Worm (Caenorhabditis elegans) whole organism, L4 larva: ENCODE measurements around the gene str-180.
A peak's percentile ranks its signal among the peaks of the same experiment; 100 is the strongest.

Experiments used
- fkh-10 ChIP-seq: fragments of 150-350 bp; optimal IDR thresholded peaks from 2 replicates; lab custom pipeline; 2014; ENCODE audit warnings: missing biosample characterization, missing genetic modification reagents, missing genetic modification characterization
- hlh-30 ChIP-seq: sonication (generic microtip); optimal IDR thresholded peaks from 2 replicates; lab custom pipeline; 2017; ENCODE audit warnings: antibody characterized with exemption, mild to moderate bottlenecking, missing genetic modification characterization, missing compliant biosample characterization; ENCODE audit not compliant: insufficient read depth
- snpc-4 ChIP-seq: fragments of 150-350 bp; optimal IDR thresholded peaks from 2 replicates; lab custom pipeline; 2014; ENCODE audit warnings: missing biosample characterization, missing genetic modification characterization
- unc-62 ChIP-seq, 3 experiments: fragments of 150-350 bp in 1 of 3; sonication (generic microtip); optimal IDR thresholded peaks in 2 of 3; peaks in 1 of 3; 1 replicate in 1 of 3; 2 replicates in 2 of 3; lab custom pipeline; 2014 to 2017; ENCODE audit warnings: missing biosample characterization in 3 of 3, missing genetic modification characterization in 3 of 3, missing genetic modification reagents in 3 of 3, missing genotype in 1 of 3
- ztf-11 ChIP-seq: fragments of 150-350 bp; optimal IDR thresholded peaks from 2 replicates; lab custom pipeline; 2014; ENCODE audit warnings: missing biosample characterization, missing genetic modification characterization

DNA sequence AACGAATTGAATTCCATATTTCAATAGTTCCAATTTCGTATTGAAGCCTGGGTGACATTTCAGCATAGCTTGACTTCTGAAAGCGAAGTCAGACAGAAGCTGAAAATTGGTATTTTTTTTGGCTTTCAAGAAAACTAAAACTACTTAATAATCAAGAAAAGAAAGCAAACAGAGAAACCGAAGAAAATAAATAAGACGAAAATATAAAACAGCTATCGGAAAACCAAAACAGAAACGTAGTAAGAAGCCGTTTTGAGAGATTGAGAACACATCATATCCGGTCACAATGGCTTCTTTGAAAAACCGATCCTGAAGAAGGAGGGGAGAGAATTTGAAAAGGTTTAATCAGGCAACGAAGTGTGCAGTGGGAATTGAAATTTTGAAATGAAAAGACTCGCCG, 49.6 kb upstream of the str-180 start, which contains the start of gene srg-30:
- TF ChIP-seq unc-62 (GFP tag; optimal IDR thresholded peaks at IDR 0.05 in 1 of 2; lab: Kevin White, UChicago) (peak in 1 of 2 experiments; percentile 19), unc-62 (tag; optimal IDR thresholded peaks at IDR 0.05; lab: Kevin White, UChicago) (no peak), ztf-11 (tag; lab: Kevin White, UChicago) (no peak), hlh-30 (tag; lab: Kevin White, UChicago) (no peak), snpc-4 (tag; lab: Kevin White, UChicago) (no peak), fkh-10 (GFP tag; lab: Kevin White, UChicago) (no peak)
